Worm (Caenorhabditis elegans) whole organism, young adult: ENCODE measurements around the gene cct-5.

Experiments
- B0019.2 ChIP-seq: fragments of 200-800 bp; sonication (Bioruptor generic); conservative IDR thresholded peaks from 2 replicates; pipeline ENCODE4 v1.3.6; 2022; ENCODE audit warnings: missing genetic modification reagents, missing genetic modification characterization, missing compliant biosample characterization
- F37B4.10 ChIP-seq: fragments of 200-800 bp; sonication (Bioruptor generic); IDR thresholded peaks from 2 replicates; pipeline ENCODE4 v1.3.6; 2022; ENCODE audit warnings: missing genetic modification characterization, missing compliant biosample characterization
- F49E8.2 ChIP-seq: sonication (generic microtip); optimal IDR thresholded peaks from 3 replicates; lab custom pipeline; 2017; ENCODE audit warnings: missing genetic modification characterization, mild to moderate bottlenecking, missing compliant biosample characterization, antibody characterized with exemption, moderate library complexity; ENCODE audit not compliant: insufficient read depth
- ceh-79 ChIP-seq: sonication (generic microtip); optimal IDR thresholded peaks from 2 replicates; lab custom pipeline; 2017; ENCODE audit warnings: mild to moderate bottlenecking, missing genetic modification characterization, missing compliant biosample characterization
- nhr-90 ChIP-seq: sonication (generic microtip); optimal IDR thresholded peaks from 2 replicates; lab custom pipeline; 2016; ENCODE audit warnings: missing genotype, mild to moderate bottlenecking, missing genetic modification characterization, missing compliant biosample characterization
- sptf-2 ChIP-seq: fragments of 200-800 bp; sonication (Bioruptor generic); optimal IDR thresholded peaks from 2 replicates; lab custom pipeline; 2018; ENCODE audit warnings: mild to moderate bottlenecking, missing genetic modification characterization, missing compliant biosample characterization
- tbx-9 ChIP-seq: sonication (generic microtip); optimal IDR thresholded peaks from 2 replicates; lab custom pipeline; 2016; ENCODE audit warnings: borderline replicate concordance, missing genetic modification characterization, inconsistent platforms, missing compliant biosample characterization
- unc-62 ChIP-seq: fragments of 150-350 bp; optimal IDR thresholded peaks from 2 replicates; lab custom pipeline; 2014; ENCODE audit warnings: missing biosample characterization, missing genetic modification reagents, missing genetic modification characterization
- zim-3 ChIP-seq: sonication (generic microtip); optimal IDR thresholded peaks from 2 replicates; lab custom pipeline; 2017; ENCODE audit warnings: mild to moderate bottlenecking, missing genetic modification characterization, moderate library complexity, missing compliant biosample characterization
- ztf-18 ChIP-seq: sonication (generic microtip); optimal IDR thresholded peaks from 2 replicates; lab custom pipeline; 2016; ENCODE audit warnings: missing genotype, mild to moderate bottlenecking, missing genetic modification characterization, missing compliant biosample characterization
- ztf-6 ChIP-seq: fragments of 200-800 bp; sonication (Bioruptor generic); IDR thresholded peaks from 2 replicates; pipeline ENCODE4 v1.3.6; 2022; ENCODE audit warnings: missing genetic modification reagents, missing genetic modification characterization, missing compliant biosample characterization

- TF ChIP-seq tbx-9 (tag; lab: Kevin White, UChicago) (no peak), sptf-2 (GFP tag; lab: Kevin White, UChicago) (no peak), ceh-79 (tag; lab: Kevin White, UChicago) (no peak), ztf-6 (no peak), unc-62 (GFP tag; lab: Kevin White, UChicago) (no peak), F37B4.10 (GFP tag; lab: Robert Waterston, UW) (no peak), F49E8.2 (tag; lab: Kevin White, UChicago) (no peak), nhr-90 (tag; lab: Kevin White, UChicago) (no peak), ztf-18 (tag; lab: Kevin White, UChicago) (no peak), B0019.2 (GFP tag; lab: Robert Waterston, UW) (no peak), zim-3 (tag; lab: Kevin White, UChicago) (no peak)
Measured at ce11 chrIII:4498938-4499337, 9.0 kb downstream of the cct-5 start, which contains the start of the genes C07G2.5 and atf-7.
